Worm (Caenorhabditis elegans): ENCODE results near the gene nspf-3.

DNA sequence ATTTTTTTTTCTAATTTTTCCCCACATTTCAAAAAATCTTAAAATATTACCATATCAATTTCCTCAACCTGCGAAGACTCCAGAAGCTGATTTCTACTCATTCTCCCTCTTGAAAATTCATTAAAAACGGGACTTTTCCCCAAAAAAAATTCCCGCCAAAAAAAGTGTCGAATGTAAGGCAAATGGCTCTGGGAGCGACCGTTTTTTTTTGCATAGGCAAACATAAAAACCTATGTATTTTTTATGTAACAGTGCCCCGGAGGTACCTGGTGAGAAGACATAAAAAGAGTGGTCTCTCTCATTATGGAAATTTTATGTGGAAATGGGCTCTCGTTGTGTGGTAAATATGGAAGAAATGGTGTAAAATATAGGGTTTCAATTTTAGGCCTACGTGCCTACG, 5.8 kb downstream of the nspf-3 start, which contains the start of gene ceh-87:
- TF ChIP-seq pha-4 (GFP tag; IDR thresholded peaks at IDR 0.05) (no peak), pha-4 (tag; optimal IDR thresholded peaks at IDR 0.05) (no peak), T20F7.1 (GFP tag; optimal IDR thresholded peaks at IDR 0.05) (no peak), lsy-2 (tag; optimal IDR thresholded peaks at IDR 0.05) (no peak), nhr-25 (tag; optimal IDR thresholded peaks at IDR 0.05; ENCODE audit: borderline replicate concordance, insufficient read depth) (no peak), ztf-11 (tag; optimal IDR thresholded peaks at IDR 0.05) (no peak), spr-1 (tag; optimal IDR thresholded peaks at IDR 0.05) (no peak), hlh-11 (tag; optimal IDR thresholded peaks at IDR 0.05) (no peak), lin-38 (GFP tag; IDR thresholded peaks at IDR 0.05) (no peak), nhr-237 (tag; optimal IDR thresholded peaks at IDR 0.05) (no peak), unc-130 (GFP tag; optimal IDR thresholded peaks at IDR 0.05) (no peak), unc-39 (tag; optimal IDR thresholded peaks at IDR 0.05) (no peak), mdl-1 (tag; optimal IDR thresholded peaks at IDR 0.05) (no peak)
